Fruit fly (Drosophila melanogaster): ENCODE results near the gene Cpr65Ax2.

DNA sequence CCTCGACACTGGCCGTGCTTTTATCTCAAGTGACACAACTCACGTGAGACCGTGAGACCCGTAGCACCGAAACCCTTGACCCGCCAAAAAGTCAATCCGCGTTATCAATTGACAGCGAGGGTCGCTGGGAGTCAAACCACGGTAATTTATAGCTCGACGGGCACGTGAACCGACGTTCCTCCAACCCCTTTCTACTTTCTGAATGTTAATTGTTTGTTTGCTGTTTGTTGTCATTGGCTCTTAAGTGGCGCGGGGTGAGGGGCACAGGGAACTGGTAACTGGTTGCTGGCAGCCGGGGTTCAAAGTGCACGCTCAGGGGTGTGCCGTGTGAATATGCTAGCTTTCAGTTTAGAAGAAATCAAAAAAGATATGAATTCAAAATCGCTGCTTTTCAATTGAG lies 43.9 kb downstream of the Cpr65Ax2 start:
- TF ChIP-seq psq (optimal IDR thresholded peaks at IDR 0.05) = no peak
- TF ChIP-seq usp (GFP tag; optimal IDR thresholded peaks at IDR 0.05) = no peak
- no peak for TF ChIP-seq CG8478 (optimal IDR thresholded peaks at IDR 0.05)
- TF ChIP-seq pan (optimal IDR thresholded peaks at IDR 0.05) = no peak
- TF ChIP-seq Dll (optimal IDR thresholded peaks at IDR 0.05) = no peak

Data from whole organism.